Comparison of ENCODE assay signal across 5 fruit fly cellular contexts in the genomic region with DNA sequence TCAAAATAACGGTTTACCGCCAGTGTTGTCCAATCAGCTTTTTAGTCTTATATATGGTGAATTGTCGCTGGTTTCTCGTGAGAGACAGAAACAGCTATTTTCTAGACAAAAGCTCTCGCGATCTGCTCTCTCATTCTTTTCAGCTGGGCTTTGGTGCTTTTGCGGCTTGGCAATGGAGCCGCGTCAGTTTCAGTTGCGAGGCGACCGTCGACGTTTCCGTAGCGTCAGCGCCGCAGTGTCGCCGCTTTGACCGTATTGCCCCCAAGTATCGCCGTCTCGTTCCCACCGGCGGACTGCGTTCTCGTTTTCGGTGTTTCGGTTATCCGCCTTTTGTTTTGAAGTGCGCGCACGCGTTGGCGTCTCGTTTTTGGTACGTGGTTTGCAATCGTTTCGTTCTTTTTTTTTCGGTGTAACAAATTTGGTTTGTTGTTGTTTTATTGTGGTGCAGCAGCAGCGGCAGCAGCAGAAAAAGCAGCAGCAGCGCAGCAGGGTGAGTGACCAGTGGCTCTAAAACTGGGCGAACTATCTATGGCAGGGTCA.
A peak's percentile ranks its signal among the peaks of the same experiment; 100 is the strongest.
TF ChIP-seq lines count a peak whose summit lies in the region.

No protein-coding gene starts in this region.

- no peak for TF ChIP-seq CTCF in whole organism, embryonic (GFP tag; optimal IDR thresholded peaks at IDR 0.05; lab: Kevin White, UChicago)

TF ChIP-seq in whole organism, adult, 20 proteins besides CTCF, POLR2A, EP300 and RAD21 (continues in another document):
- TF ChIP-seq cnc (optimal IDR thresholded peaks at IDR 0.05; lab: Kevin White, UChicago) = no peak
- peak; percentile 87 for TF ChIP-seq bab1 (GFP tag; optimal IDR thresholded peaks at IDR 0.05; lab: Kevin White, UChicago)
- peak; percentile 90 for TF ChIP-seq ovo (GFP tag; optimal IDR thresholded peaks at IDR 0.05; lab: Kevin White, UChicago)
- TF ChIP-seq Clk (GFP tag; optimal IDR thresholded peaks at IDR 0.05; lab: Kevin White, UChicago) = no peak
- peak; percentile 28 for TF ChIP-seq CG12768 (GFP tag; optimal IDR thresholded peaks at IDR 0.05; lab: Kevin White, UChicago)
- peak; percentile 30 for TF ChIP-seq toe (GFP tag; optimal IDR thresholded peaks at IDR 0.05; lab: Kevin White, UChicago)
- no peak for TF ChIP-seq CG7045 (GFP tag; optimal IDR thresholded peaks at IDR 0.05; lab: Kevin White, UChicago)
- no peak for TF ChIP-seq CG11617 (GFP tag; optimal IDR thresholded peaks at IDR 0.05; lab: Kevin White, UChicago)
- TF ChIP-seq CG14711 (tag; optimal IDR thresholded peaks at IDR 0.05; lab: Kevin White, UChicago) = no peak
- no peak for TF ChIP-seq Hr96 (GFP tag; optimal IDR thresholded peaks at IDR 0.05; lab: Kevin White, UChicago)
- no peak for TF ChIP-seq CG33017 (tag; optimal IDR thresholded peaks at IDR 0.05; lab: Kevin White, UChicago)
- TF ChIP-seq pad (GFP tag; optimal IDR thresholded peaks at IDR 0.05; lab: Kevin White, UChicago) = peak; percentile 8
- no peak for TF ChIP-seq cic (GFP tag; optimal IDR thresholded peaks at IDR 0.05; lab: Kevin White, UChicago)
- TF ChIP-seq kay (GFP tag; lab: Kevin White, UChicago; ENCODE audit: borderline replicate concordance) = peak; percentile 85
- no peak for TF ChIP-seq CG5204 (GFP tag; optimal IDR thresholded peaks at IDR 0.05; lab: Kevin White, UChicago)
- TF ChIP-seq CG1620 (GFP tag; optimal IDR thresholded peaks at IDR 0.05; lab: Kevin White, UChicago) = peak; percentile 18
- peak; percentile 22 for TF ChIP-seq CG7101 (tag; optimal IDR thresholded peaks at IDR 0.05; lab: Kevin White, UChicago)

TF ChIP-seq in whole organism, embryonic, 481 proteins besides CTCF, POLR2A, EP300 and RAD21 (continues in another document):
- TF ChIP-seq CG7271 (tag; optimal IDR thresholded peaks at IDR 0.05; lab: Kevin White, UChicago) (no peak), CG9932 (GFP tag; IDR thresholded peaks at IDR 0.05; lab: Robert Waterston, UW) (no peak), CG11398 (GFP tag; optimal IDR thresholded peaks at IDR 0.05; lab: Kevin White, UChicago) (no peak), CG34422 (GFP tag; IDR thresholded peaks at IDR 0.05; lab: Robert Waterston, UW) (peak; percentile 58; the same call in 1 of the 3 replicates), sug (tag; optimal IDR thresholded peaks at IDR 0.05; lab: Kevin White, UChicago) (peak; percentile 34), zfh2 (GFP tag; optimal IDR thresholded peaks at IDR 0.05; lab: Kevin White, UChicago) (no peak), fd96Cb (tag; optimal IDR thresholded peaks at IDR 0.05; lab: Kevin White, UChicago) (no peak), bcd (GFP tag; optimal IDR thresholded peaks at IDR 0.05; lab: Kevin White, UChicago) (no peak), h (optimal IDR thresholded peaks at IDR 0.05; lab: Kevin White, UChicago) (no peak), CG17328 (GFP tag; IDR thresholded peaks at IDR 0.05; lab: Robert Waterston, UW) (peak; percentile 34; the same call in 1 of the 2 replicates), ham (GFP tag; IDR thresholded peaks at IDR 0.05; lab: Robert Waterston, UW) (no peak), bbx (GFP tag; IDR thresholded peaks at IDR 0.05; lab: Robert Waterston, UW; ENCODE audit: partially characterized antibody) (peak; percentile 39; the same call in 1 of the 2 replicates), CG8765 (GFP tag; IDR thresholded peaks at IDR 0.05; lab: Robert Waterston, UW) (0 out of 2 replicates have a peak, but pooled peaks have one; percentile 7), B-H1 (GFP tag; IDR thresholded peaks at IDR 0.05; lab: Robert Waterston, UW) (no peak), nerfin-2 (GFP tag; IDR thresholded peaks at IDR 0.05; lab: Robert Waterston, UW; ENCODE audit: partially characterized antibody) (0 out of 2 replicates have a peak, but pooled peaks have one; percentile 13), Xbp1 (GFP tag; optimal IDR thresholded peaks at IDR 0.05; lab: Kevin White, UChicago) (peak; percentile 4)

TF ChIP-seq in whole organism, prepupa, 60 proteins besides CTCF, POLR2A, EP300 and RAD21 (continues in another document):
- TF ChIP-seq CG1621 (tag; optimal IDR thresholded peaks at IDR 0.05; lab: Kevin White, UChicago) = peak; percentile 87
- TF ChIP-seq svp (GFP tag; lab: Kevin White, UChicago) = peak; percentile 98
- TF ChIP-seq eg (GFP tag; IDR thresholded peaks at IDR 0.05; lab: Robert Waterston, UW) = peak; percentile 61; the same call in 1 of the 3 replicates
- TF ChIP-seq Ets21C (GFP tag; optimal IDR thresholded peaks at IDR 0.05; lab: Kevin White, UChicago) = peak; percentile 1
- peak; percentile 39 for TF ChIP-seq Met (GFP tag; optimal IDR thresholded peaks at IDR 0.05; lab: Kevin White, UChicago)
- TF ChIP-seq Gug (GFP tag; IDR thresholded peaks at IDR 0.05; lab: Robert Waterston, UW) = no peak
- peak; percentile 62 for TF ChIP-seq CG10669 (GFP tag; optimal IDR thresholded peaks at IDR 0.05; lab: Kevin White, UChicago)
- peak; percentile 53 for TF ChIP-seq CG9139 (GFP tag; optimal IDR thresholded peaks at IDR 0.05; lab: Kevin White, UChicago)
- no peak for TF ChIP-seq CG31627 (GFP tag; optimal IDR thresholded peaks at IDR 0.05; lab: Kevin White, UChicago)
- peak; percentile 37 for TF ChIP-seq CG3919 (GFP tag; optimal IDR thresholded peaks at IDR 0.05; lab: Kevin White, UChicago)
- TF ChIP-seq CG3032 (tag; optimal IDR thresholded peaks at IDR 0.05; lab: Kevin White, UChicago) = no peak
- no peak for TF ChIP-seq net (GFP tag; optimal IDR thresholded peaks at IDR 0.05; lab: Kevin White, UChicago)
- TF ChIP-seq CG4318 (GFP tag; optimal IDR thresholded peaks at IDR 0.05; lab: Kevin White, UChicago) = no peak
- TF ChIP-seq fd59A (GFP tag; optimal IDR thresholded peaks at IDR 0.05; lab: Kevin White, UChicago) = no peak
- TF ChIP-seq Hr39 (GFP tag; optimal IDR thresholded peaks at IDR 0.05; lab: Kevin White, UChicago) = no peak
- peak; percentile 13 to 39 for TF ChIP-seq ss (GFP tag; optimal IDR thresholded peaks at IDR 0.05; lab: Kevin White, UChicago)
- peak; percentile 30 for TF ChIP-seq Sox14 (GFP tag; optimal IDR thresholded peaks at IDR 0.05; lab: Kevin White, UChicago)
- no peak for TF ChIP-seq Blimp-1 (GFP tag; optimal IDR thresholded peaks at IDR 0.05; lab: Kevin White, UChicago)
- TF ChIP-seq Eip78C (GFP tag; lab: Kevin White, UChicago) = peak; percentile 71

TF ChIP-seq in whole organism, pupa, 21 proteins besides CTCF, POLR2A, EP300 and RAD21 (continues in another document):
- TF ChIP-seq CG8301 (tag; optimal IDR thresholded peaks at IDR 0.05; lab: Kevin White, UChicago) = no peak
- TF ChIP-seq CG8159 (tag; optimal IDR thresholded peaks at IDR 0.05; lab: Kevin White, UChicago) = peak; percentile 1
- TF ChIP-seq gl (tag; optimal IDR thresholded peaks at IDR 0.05; lab: Kevin White, UChicago) = no peak
- TF ChIP-seq CG12605 (GFP tag; IDR thresholded peaks at IDR 0.05; lab: Robert Waterston, UW) = peak; percentile 44; the same call in 1 of the 2 replicates
- TF ChIP-seq CG13204 (GFP tag; optimal IDR thresholded peaks at IDR 0.05; lab: Kevin White, UChicago) = peak; percentile 95
- TF ChIP-seq fd96Ca (GFP tag; IDR thresholded peaks at IDR 0.05; lab: Robert Waterston, UW) = 0 out of 3 replicates have a peak, but pooled peaks have one; percentile 43
- TF ChIP-seq CG17806 (tag; optimal IDR thresholded peaks at IDR 0.05; lab: Kevin White, UChicago) = no peak
- TF ChIP-seq CG14655 (GFP tag; optimal IDR thresholded peaks at IDR 0.05; lab: Kevin White, UChicago) = no peak
- no peak for TF ChIP-seq CG10348 (GFP tag; IDR thresholded peaks at IDR 0.05; lab: Robert Waterston, UW)
- TF ChIP-seq CG34367 (tag; optimal IDR thresholded peaks at IDR 0.05; lab: Kevin White, UChicago) = no peak
- peak; percentile 62; the same call in 1 of the 2 replicates for TF ChIP-seq Ets98B (GFP tag; IDR thresholded peaks at IDR 0.05; lab: Robert Waterston, UW)
- TF ChIP-seq Pif1A (GFP tag; optimal IDR thresholded peaks at IDR 0.05; lab: Kevin White, UChicago) = no peak
- TF ChIP-seq Pif1B (GFP tag; optimal IDR thresholded peaks at IDR 0.05; lab: Kevin White, UChicago) = no peak
- TF ChIP-seq Snoo (tag; optimal IDR thresholded peaks at IDR 0.05; lab: Kevin White, UChicago) = peak; percentile 6
- TF ChIP-seq CG4496 (GFP tag; IDR thresholded peaks at IDR 0.05; lab: Robert Waterston, UW) = 0 out of 3 replicates have a peak, but pooled peaks have one; percentile 60
- TF ChIP-seq D1 (tag; optimal IDR thresholded peaks at IDR 0.05; lab: Kevin White, UChicago) = no peak
- peak; percentile 59 for TF ChIP-seq CG32121 (GFP tag; IDR thresholded peaks at IDR 0.05; lab: Robert Waterston, UW)
- TF ChIP-seq CG15710 (tag; optimal IDR thresholded peaks at IDR 0.05; lab: Kevin White, UChicago) = no peak
- peak; percentile 68 for TF ChIP-seq EcR (GFP tag; optimal IDR thresholded peaks at IDR 0.05; lab: Kevin White, UChicago)

TF ChIP-seq in whole organism, wandering third instar larva, 38 proteins besides CTCF, POLR2A, EP300 and RAD21 (continues in another document):
- TF ChIP-seq brk (GFP tag; optimal IDR thresholded peaks at IDR 0.05; lab: Kevin White, UChicago) (peak; percentile 9), br (GFP tag; optimal IDR thresholded peaks at IDR 0.05; lab: Kevin White, UChicago) (peak; percentile 19), tai (GFP tag; optimal IDR thresholded peaks at IDR 0.05; lab: Kevin White, UChicago) (no peak), Mio (GFP tag; optimal IDR thresholded peaks at IDR 0.05; lab: Kevin White, UChicago) (no peak), GATAd (GFP tag; optimal IDR thresholded peaks at IDR 0.05; lab: Kevin White, UChicago) (no peak), Dif (GFP tag; optimal IDR thresholded peaks at IDR 0.05; lab: Kevin White, UChicago; ENCODE audit: partially characterized antibody) (no peak), sage (GFP tag; optimal IDR thresholded peaks at IDR 0.05; lab: Kevin White, UChicago) (no peak), jim (GFP tag; optimal IDR thresholded peaks at IDR 0.05; lab: Kevin White, UChicago) (no peak), psq (GFP tag; optimal IDR thresholded peaks at IDR 0.05; lab: Kevin White, UChicago) (peak; percentile 45), foxo (GFP tag; optimal IDR thresholded peaks at IDR 0.05; lab: Kevin White, UChicago) (peak in 1 of 2 experiments; percentile 40), pan (optimal IDR thresholded peaks at IDR 0.05; lab: Kevin White, UChicago) (no peak), HLH106 (tag; optimal IDR thresholded peaks at IDR 0.05; lab: Kevin White, UChicago) (peak; percentile 21), CrebA (GFP tag; optimal IDR thresholded peaks at IDR 0.05; lab: Kevin White, UChicago; ENCODE audit: borderline replicate concordance) (no peak), sv (GFP tag; optimal IDR thresholded peaks at IDR 0.05; lab: Kevin White, UChicago) (no peak), lola (GFP tag; optimal IDR thresholded peaks at IDR 0.05; lab: Kevin White, UChicago) (no peak), Vsx2 (GFP tag; optimal IDR thresholded peaks at IDR 0.05; lab: Kevin White, UChicago; ENCODE audit: partially characterized antibody) (no peak), ey (GFP tag; optimal IDR thresholded peaks at IDR 0.05; lab: Kevin White, UChicago) (peak; percentile 42), Hr78 (GFP tag; optimal IDR thresholded peaks at IDR 0.05; lab: Kevin White, UChicago) (no peak), Myc (optimal IDR thresholded peaks at IDR 0.05; lab: Kevin White, UChicago) (peak; percentile 86), dl (GFP tag; optimal IDR thresholded peaks at IDR 0.05; lab: Kevin White, UChicago; ENCODE audit: insufficient read depth in 1 of 2, partially characterized antibody in 2 of 2) (no peak), Sp1 (GFP tag; optimal IDR thresholded peaks at IDR 0.05; lab: Kevin White, UChicago) (peak; percentile 6)
